Fruit fly (Drosophila melanogaster): ENCODE results near the gene CG12268.

Gene CG12268

dm6 chr3R:23992823-23993797 lies 44.9 kb upstream of the CG12268 start, which contains the start of the genes Epp and Rab7 (continued):
- no peak for TF ChIP-seq CG14441 (GFP tag; IDR thresholded peaks at IDR 0.05)
- TF ChIP-seq Meics (GFP tag; optimal IDR thresholded peaks at IDR 0.05): peak; percentile 27
- TF ChIP-seq CG6765 (GFP tag; optimal IDR thresholded peaks at IDR 0.05): peak; percentile 44
- no peak for TF ChIP-seq CG11723 (GFP tag; optimal IDR thresholded peaks at IDR 0.05)
- TF ChIP-seq CG3726 (GFP tag; IDR thresholded peaks at IDR 0.05): no peak
- TF ChIP-seq CG7786 (GFP tag; optimal IDR thresholded peaks at IDR 0.05): peak; percentile 23
- no peak for TF ChIP-seq Tbp (GFP tag; optimal IDR thresholded peaks at IDR 0.05)
- peak; percentile 51 for TF ChIP-seq pb (GFP tag; optimal IDR thresholded peaks at IDR 0.05)
- no peak for TF ChIP-seq yki (optimal IDR thresholded peaks at IDR 0.05)
- no peak for TF ChIP-seq CG4328 (GFP tag; optimal IDR thresholded peaks at IDR 0.05)
- TF ChIP-seq CG15601 (tag; optimal IDR thresholded peaks at IDR 0.05): peak; percentile 28
- 0 out of 3 replicates have a peak, but pooled peaks have one; percentile 44 for TF ChIP-seq CG11456 (GFP tag; IDR thresholded peaks at IDR 0.05)
- TF ChIP-seq Blimp-1 (GFP tag; optimal IDR thresholded peaks at IDR 0.05): peak; percentile 53
- TF ChIP-seq D19B (GFP tag; optimal IDR thresholded peaks at IDR 0.05): no peak
- no peak for TF ChIP-seq insv (GFP tag; optimal IDR thresholded peaks at IDR 0.05)
- TF ChIP-seq nerfin-1 (tag; optimal IDR thresholded peaks at IDR 0.05): peak; percentile 88
- TF ChIP-seq aop (GFP tag; IDR thresholded peaks at IDR 0.05): no peak
- TF ChIP-seq CG30020 (tag; optimal IDR thresholded peaks at IDR 0.05): peak; percentile 44
- peak; percentile 43 for TF ChIP-seq shn (GFP tag; optimal IDR thresholded peaks at IDR 0.05)
- TF ChIP-seq gcm2 (GFP tag; optimal IDR thresholded peaks at IDR 0.05): no peak
- TF ChIP-seq HmgD (GFP tag; optimal IDR thresholded peaks at IDR 0.05): peak; percentile 77
- peak; percentile 45 for TF ChIP-seq ERR (GFP tag; optimal IDR thresholded peaks at IDR 0.05)
- no peak for TF ChIP-seq abd-A (tag; optimal IDR thresholded peaks at IDR 0.05)
- peak; percentile 30 for TF ChIP-seq CG10654 (GFP tag; optimal IDR thresholded peaks at IDR 0.05)
- no peak for TF ChIP-seq CG16815 (GFP tag; optimal IDR thresholded peaks at IDR 0.05)
- peak; percentile 15 for TF ChIP-seq bab2 (GFP tag; optimal IDR thresholded peaks at IDR 0.05)
- TF ChIP-seq tio (GFP tag; optimal IDR thresholded peaks at IDR 0.05): no peak
- TF ChIP-seq amos (GFP tag; IDR thresholded peaks at IDR 0.05; ENCODE audit: partially characterized antibody): peak; percentile 95
- TF ChIP-seq Nf-YB (GFP tag; optimal IDR thresholded peaks at IDR 0.05): peak; percentile 45
- TF ChIP-seq chif (GFP tag; optimal IDR thresholded peaks at IDR 0.05): peak in 1 of 2 experiments; percentile 28
- no peak for TF ChIP-seq CG9817 (tag; optimal IDR thresholded peaks at IDR 0.05)
- TF ChIP-seq corto (GFP tag; optimal IDR thresholded peaks at IDR 0.05): peak; percentile 13
- TF ChIP-seq NC2α (GFP tag; optimal IDR thresholded peaks at IDR 0.05): no peak
- TF ChIP-seq fd96Cb (tag; optimal IDR thresholded peaks at IDR 0.05): no peak
- 0 out of 2 replicates have a peak, but pooled peaks have one; percentile 9 for TF ChIP-seq CG6272 (GFP tag; IDR thresholded peaks at IDR 0.05)
- peak; percentile 78 for TF ChIP-seq tna (GFP tag; IDR thresholded peaks at IDR 0.05; ENCODE audit: partially characterized antibody)
- peak; percentile 65 for TF ChIP-seq lab (GFP tag; optimal IDR thresholded peaks at IDR 0.05)
- peak; percentile 87 for TF ChIP-seq CG7963 (GFP tag; IDR thresholded peaks at IDR 0.05; ENCODE audit: partially characterized antibody)
- TF ChIP-seq CG43689 (GFP tag; IDR thresholded peaks at IDR 0.05): no peak
- no peak for TF ChIP-seq Deaf1 (tag; optimal IDR thresholded peaks at IDR 0.05)
- peak; percentile 43 for TF ChIP-seq phol (tag; optimal IDR thresholded peaks at IDR 0.05)
- peak; percentile 46 for TF ChIP-seq Myb (GFP tag; optimal IDR thresholded peaks at IDR 0.05)
- TF ChIP-seq CG2120 (GFP tag; optimal IDR thresholded peaks at IDR 0.05): peak; percentile 76
- peak; percentile 91 for TF ChIP-seq inv (GFP tag; IDR thresholded peaks at IDR 0.05; ENCODE audit: partially characterized antibody)
- TF ChIP-seq run (tag; optimal IDR thresholded peaks at IDR 0.05): no peak
- TF ChIP-seq CG1603 (tag; optimal IDR thresholded peaks at IDR 0.05): peak; percentile 71
- peak; percentile 44 for TF ChIP-seq Hmr (GFP tag; optimal IDR thresholded peaks at IDR 0.05)
- TF ChIP-seq CG10267 (tag; optimal IDR thresholded peaks at IDR 0.05): peak; percentile 96

Measured in whole organism, embryonic.